Worm (Caenorhabditis elegans): Measurements from ENCODE around the gene K11D12.8.

Gene K11D12.8

ce11 chrV:5032176-5032575 lies 8.6 kb downstream of the K11D12.8 start (continued):
- TF ChIP-seq madf-9 (GFP tag; conservative IDR thresholded peaks at IDR 0.05), result no peak
- TF ChIP-seq rbr-2 (tag; optimal IDR thresholded peaks at IDR 0.05), result no peak
- TF ChIP-seq unc-62 (GFP tag; optimal IDR thresholded peaks at IDR 0.05 in 1 of 2), result peak in 1 of 2 experiments; percentile 89
- TF ChIP-seq unc-62 (tag; optimal IDR thresholded peaks at IDR 0.05), result no peak
- TF ChIP-seq Y105C5A.15 (GFP tag; IDR thresholded peaks at IDR 0.05), result no peak
- TF ChIP-seq daf-8 (GFP tag; IDR thresholded peaks at IDR 0.05), result no peak
- peak; percentile 2 for TF ChIP-seq mxl-3 (GFP tag; optimal IDR thresholded peaks at IDR 0.05)
- TF ChIP-seq aly-2 (tag; optimal IDR thresholded peaks at IDR 0.05), result no peak
- no peak for TF ChIP-seq daf-16 (GFP tag; optimal IDR thresholded peaks at IDR 0.05)
- TF ChIP-seq daf-16 (tag; optimal IDR thresholded peaks at IDR 0.05), result peak; percentile 84
- TF ChIP-seq lsy-2 (tag; optimal IDR thresholded peaks at IDR 0.05), result no peak
- TF ChIP-seq sdz-12 (GFP tag; optimal IDR thresholded peaks at IDR 0.05), result no peak

ce11 chrV:5031764-5032163 lies 9.0 kb downstream of the K11D12.8 start:
- TF ChIP-seq nhr-48 (tag; optimal IDR thresholded peaks at IDR 0.05), result peak; percentile 24
- no peak for TF ChIP-seq attf-4 (tag; optimal IDR thresholded peaks at IDR 0.05)
- no peak for TF ChIP-seq unc-39 (tag; optimal IDR thresholded peaks at IDR 0.05)
- no peak for TF ChIP-seq daf-16 (GFP tag; optimal IDR thresholded peaks at IDR 0.05)
- peak; percentile 3 for TF ChIP-seq daf-16 (tag; optimal IDR thresholded peaks at IDR 0.05)
- peak; percentile 12; the same call in 1 of the 2 replicates for TF ChIP-seq dmd-6 (GFP tag; IDR thresholded peaks at IDR 0.05)
- no peak for TF ChIP-seq F49E8.2 (tag; optimal IDR thresholded peaks at IDR 0.05; ENCODE audit: borderline replicate concordance)
- TF ChIP-seq nhr-28 (tag; optimal IDR thresholded peaks at IDR 0.05), result peak; percentile 93

- TF ChIP-seq egl-27 (tag; optimal IDR thresholded peaks at IDR 0.05), result no peak
- peak; percentile 7 for TF ChIP-seq aha-1 (tag)
Observed at ce11 chrV:5030715-5031114, 10.1 kb downstream of the K11D12.8 start, which contains the start of gene swt-7. Gene swt-7, minus strand, starts transcription at chrV:5030815.

ce11 chrV:5030212-5030611 lies 10.6 kb downstream of the K11D12.8 start:
- TF ChIP-seq dve-1 (tag; optimal IDR thresholded peaks at IDR 0.05; ENCODE audit: insufficient read depth) (peak; percentile 68), nhr-10 (tag; optimal IDR thresholded peaks at IDR 0.05) (no peak), zfp-2 (tag; optimal IDR thresholded peaks at IDR 0.05) (no peak), mep-1 (tag; optimal IDR thresholded peaks at IDR 0.05) (no peak), F10B5.3 (tag; optimal IDR thresholded peaks at IDR 0.05) (no peak), dmd-9 (GFP tag; IDR thresholded peaks at IDR 0.05) (no peak), mxl-3 (GFP tag; optimal IDR thresholded peaks at IDR 0.05) (peak; percentile 23), gei-8 (GFP tag; optimal IDR thresholded peaks at IDR 0.05) (no peak), dmd-8 (GFP tag; IDR thresholded peaks at IDR 0.05) (no peak), nhr-41 (GFP tag; IDR thresholded peaks at IDR 0.05) (no peak), lin-38 (GFP tag; IDR thresholded peaks at IDR 0.05) (no peak), zip-11 (GFP tag; IDR thresholded peaks at IDR 0.05) (no peak), Y105C5A.15 (GFP tag; IDR thresholded peaks at IDR 0.05) (no peak), nhr-11 (tag; optimal IDR thresholded peaks at IDR 0.05) (no peak), hif-1 (tag; optimal IDR thresholded peaks at IDR 0.05) (no peak), hmg-1.1 (GFP tag; IDR thresholded peaks at IDR 0.05) (no peak), lin-39 (tag; optimal IDR thresholded peaks at IDR 0.05) (no peak), unc-39 (tag; optimal IDR thresholded peaks at IDR 0.05) (no peak), spr-3 (GFP tag; optimal IDR thresholded peaks at IDR 0.05) (no peak), Y75B8A.6 (GFP tag; IDR thresholded peaks at IDR 0.05) (no peak), ztf-7 (tag; optimal IDR thresholded peaks at IDR 0.05) (no peak), daf-12 (tag; optimal IDR thresholded peaks at IDR 0.05) (no peak), ceh-44 (GFP tag; IDR thresholded peaks at IDR 0.05) (no peak), attf-4 (tag; optimal IDR thresholded peaks at IDR 0.05) (no peak), fkh-10 (GFP tag; optimal IDR thresholded peaks at IDR 0.05) (no peak), F49E8.2 (tag; optimal IDR thresholded peaks at IDR 0.05; ENCODE audit: borderline replicate concordance) (no peak), rbr-2 (tag; optimal IDR thresholded peaks at IDR 0.05) (no peak), zag-1 (tag; optimal IDR thresholded peaks at IDR 0.05) (no peak), nhr-25 (tag; optimal IDR thresholded peaks at IDR 0.05; ENCODE audit: borderline replicate concordance, insufficient read depth) (no peak), egl-43 (GFP tag; IDR thresholded peaks at IDR 0.05) (no peak), aly-2 (tag; optimal IDR thresholded peaks at IDR 0.05) (no peak), F26F4.8 (GFP tag; conservative IDR thresholded peaks at IDR 0.05) (no peak), php-3 (GFP tag; IDR thresholded peaks at IDR 0.05) (peak; percentile 66), dmd-6 (GFP tag; IDR thresholded peaks at IDR 0.05) (peak; percentile 85)
